Fruit fly (Drosophila melanogaster): ENCODE measurements around the gene CG43997.

CG43997 gene

DNA sequence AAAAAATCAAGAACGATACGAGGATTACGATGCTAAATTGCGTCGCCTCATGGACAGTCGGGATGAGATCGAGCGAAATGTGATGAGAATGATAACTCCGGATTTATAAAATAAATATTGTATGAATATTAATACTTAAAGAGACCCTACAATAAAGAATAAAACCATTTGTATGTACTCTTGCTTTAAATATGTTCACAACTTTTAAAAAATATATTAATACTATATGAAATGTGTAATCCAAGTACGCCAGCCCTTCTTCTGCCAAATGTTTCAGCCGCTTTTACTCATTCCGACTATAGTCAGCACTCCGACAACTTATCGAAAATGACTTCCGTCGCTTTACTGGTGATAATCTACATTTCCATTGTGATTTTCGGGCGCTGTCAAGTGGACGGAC lies at the start of gene CG43997:
CG43997 (plus strand) TSS at position 301 of the 400 bp plus-strand sequence.
- TF ChIP-seq CTCF (optimal IDR thresholded peaks at IDR 0.05) (no peak), CG8478 (optimal IDR thresholded peaks at IDR 0.05) (no peak)

DNA sequence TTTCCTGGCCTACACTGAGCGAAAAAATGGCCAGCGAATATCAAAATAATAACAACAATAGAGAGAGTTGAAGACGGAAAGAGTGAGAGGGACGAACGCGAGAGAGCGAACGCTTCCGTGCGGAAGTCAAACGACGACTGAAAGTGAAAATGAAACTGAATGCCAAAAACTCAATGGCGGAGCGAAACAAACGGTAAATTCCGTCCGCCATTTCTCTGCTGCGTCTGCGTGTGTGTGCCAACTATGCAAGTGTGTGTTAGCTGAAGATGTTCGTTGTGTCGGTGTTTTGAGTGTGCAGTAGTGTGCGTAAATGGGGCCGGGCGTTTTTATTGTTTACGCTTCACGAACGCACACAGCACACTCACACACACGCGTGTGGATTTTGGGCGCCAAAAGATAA lies 36.4 kb upstream of the CG43997 start:
- no peak for TF ChIP-seq CTCF (optimal IDR thresholded peaks at IDR 0.05)
- TF ChIP-seq CG8478 (optimal IDR thresholded peaks at IDR 0.05): no peak

dm6 chrX:17021435-17021834 lies 1.9 kb upstream of the CG43997 start:
- TF ChIP-seq CG8478 (optimal IDR thresholded peaks at IDR 0.05) (no peak), CTCF (optimal IDR thresholded peaks at IDR 0.05) (no peak)

dm6 chrX:17022004-17022403 lies 1.3 kb upstream of the CG43997 start, which contains the start of gene CG43996:
TSS of gene CG43996 (plus strand) at chrX:17022304.
- TF ChIP-seq CTCF (optimal IDR thresholded peaks at IDR 0.05): no peak
- no peak for TF ChIP-seq CG8478 (optimal IDR thresholded peaks at IDR 0.05)

DNA sequence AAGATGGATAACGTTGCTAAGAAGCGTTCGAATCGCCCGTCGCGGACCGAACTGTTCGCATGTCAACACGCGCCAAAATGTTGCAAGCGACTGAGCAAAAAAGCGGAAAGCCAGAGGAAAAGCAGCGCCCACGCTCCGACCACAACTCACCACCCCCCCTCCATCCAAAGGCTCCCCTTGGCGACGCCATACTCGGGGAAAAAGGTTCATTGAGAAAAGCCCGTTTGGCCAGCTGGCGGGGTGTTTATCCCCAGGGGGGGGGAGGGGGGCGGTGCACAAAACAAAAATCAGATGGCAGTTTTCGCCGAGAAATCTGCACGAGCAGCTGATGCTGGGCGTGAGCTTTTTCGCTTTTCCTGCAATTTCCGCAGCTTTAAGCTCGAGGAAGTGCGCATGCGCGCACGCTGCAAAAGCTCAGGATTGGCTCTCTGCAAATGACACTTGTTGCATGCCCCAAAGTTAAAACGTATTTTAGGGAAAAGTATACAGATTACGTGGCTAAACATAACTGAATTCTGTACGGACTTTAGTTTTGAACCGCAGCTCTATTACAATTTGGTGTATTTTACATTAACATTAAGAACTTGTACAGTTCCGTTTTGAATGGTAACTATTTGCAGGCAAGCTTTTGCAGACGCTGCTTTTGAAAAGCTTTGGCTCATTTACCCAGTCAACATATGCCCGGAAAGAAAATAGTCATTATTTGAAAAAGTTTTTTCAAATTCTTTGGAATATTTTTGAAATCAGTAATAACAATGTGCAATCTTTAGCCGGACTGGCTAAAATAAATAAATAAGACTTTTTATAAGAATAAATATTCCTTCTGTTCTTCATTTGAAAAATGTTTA lies 24.7 kb downstream of the CG43997 start:
- TF ChIP-seq CG8478 (optimal IDR thresholded peaks at IDR 0.05) (no peak), CTCF (optimal IDR thresholded peaks at IDR 0.05) (no peak)

- TF ChIP-seq CG8478 (optimal IDR thresholded peaks at IDR 0.05) (no peak), CTCF (optimal IDR thresholded peaks at IDR 0.05) (no peak)
These were observed 43.3 kb downstream of the CG43997 start, which contains the start of gene CG45002 for dm6 chrX:17066632-17067031. TSS of gene CG45002 (minus strand) at chrX:17066732.

DNA sequence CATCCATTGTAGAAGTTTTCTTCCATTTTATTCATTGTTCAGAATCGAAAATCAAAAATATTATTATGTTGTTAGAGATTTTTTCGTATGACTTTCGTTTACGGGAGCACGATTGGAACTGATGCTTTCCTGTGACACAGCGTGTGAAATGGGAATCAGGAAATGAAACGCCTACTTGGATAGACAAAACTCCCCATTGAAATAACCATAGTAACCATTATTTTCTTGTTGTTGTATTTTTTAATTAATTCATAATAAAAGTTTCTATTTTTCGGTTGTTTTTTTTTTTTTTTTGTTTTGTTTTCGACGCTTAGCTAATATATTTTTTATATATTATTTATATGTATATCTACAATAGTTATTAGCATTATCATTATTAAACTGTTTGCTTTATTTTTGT lies 45.1 kb downstream of the CG43997 start, which contains the start of gene CG43077:
CG43077 (minus strand) TSS at position 101 of the 400 bp plus-strand sequence.
- TF ChIP-seq CG8478 (optimal IDR thresholded peaks at IDR 0.05) (no peak), CTCF (optimal IDR thresholded peaks at IDR 0.05) (no peak)
